Fruit fly (Drosophila melanogaster): ENCODE results near the gene CG34031.

Gene CG34031

dm6 chr3L:23174146-23174545 is at the start of gene CG34031:
Gene CG34031, plus strand, starts transcription at chr3L:23174446.
- TF ChIP-seq CG13204 (GFP tag; optimal IDR thresholded peaks at IDR 0.05): no peak
- TF ChIP-seq CG14655 (GFP tag; optimal IDR thresholded peaks at IDR 0.05): no peak
- TF ChIP-seq CG17806 (tag; optimal IDR thresholded peaks at IDR 0.05): no peak
- no peak for TF ChIP-seq CG4496 (GFP tag; IDR thresholded peaks at IDR 0.05)
- TF ChIP-seq CG8159 (tag; optimal IDR thresholded peaks at IDR 0.05): no peak
- no peak for TF ChIP-seq CG10348 (GFP tag; IDR thresholded peaks at IDR 0.05)

DNA sequence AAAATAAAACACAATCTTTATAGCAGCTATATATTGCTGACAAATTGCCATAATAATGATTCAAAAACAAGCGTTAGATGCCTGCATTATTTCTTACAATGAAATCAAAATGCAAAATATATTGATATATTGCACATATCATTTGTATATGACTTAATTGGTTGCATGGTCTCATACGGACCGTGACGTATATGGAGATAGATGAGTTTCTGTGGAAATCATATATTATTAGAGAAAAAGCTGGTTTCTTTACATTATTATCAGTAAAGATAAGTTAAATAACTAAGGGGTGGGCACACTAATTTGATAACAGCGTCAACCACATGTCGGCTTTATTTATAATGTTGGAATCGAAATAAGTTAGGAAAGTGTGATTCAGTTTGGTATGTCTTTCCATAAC is 48.5 kb upstream of the CG34031 start, which contains the start of gene CG33217:
TSS of gene CG33217 (plus strand) at position 290 of the 400 bp plus-strand sequence.
- TF ChIP-seq CG12605 (GFP tag; IDR thresholded peaks at IDR 0.05) (no peak), CG14655 (GFP tag; optimal IDR thresholded peaks at IDR 0.05) (peak; percentile 11), CG34367 (tag; optimal IDR thresholded peaks at IDR 0.05) (peak; percentile 28), CG8301 (tag; optimal IDR thresholded peaks at IDR 0.05) (no peak), CG4496 (GFP tag; IDR thresholded peaks at IDR 0.05) (no peak), Snoo (tag; optimal IDR thresholded peaks at IDR 0.05) (no peak), CG8159 (tag; optimal IDR thresholded peaks at IDR 0.05) (peak; percentile 32), Pif1B (GFP tag; optimal IDR thresholded peaks at IDR 0.05) (no peak), D1 (tag; optimal IDR thresholded peaks at IDR 0.05) (no peak)

DNA sequence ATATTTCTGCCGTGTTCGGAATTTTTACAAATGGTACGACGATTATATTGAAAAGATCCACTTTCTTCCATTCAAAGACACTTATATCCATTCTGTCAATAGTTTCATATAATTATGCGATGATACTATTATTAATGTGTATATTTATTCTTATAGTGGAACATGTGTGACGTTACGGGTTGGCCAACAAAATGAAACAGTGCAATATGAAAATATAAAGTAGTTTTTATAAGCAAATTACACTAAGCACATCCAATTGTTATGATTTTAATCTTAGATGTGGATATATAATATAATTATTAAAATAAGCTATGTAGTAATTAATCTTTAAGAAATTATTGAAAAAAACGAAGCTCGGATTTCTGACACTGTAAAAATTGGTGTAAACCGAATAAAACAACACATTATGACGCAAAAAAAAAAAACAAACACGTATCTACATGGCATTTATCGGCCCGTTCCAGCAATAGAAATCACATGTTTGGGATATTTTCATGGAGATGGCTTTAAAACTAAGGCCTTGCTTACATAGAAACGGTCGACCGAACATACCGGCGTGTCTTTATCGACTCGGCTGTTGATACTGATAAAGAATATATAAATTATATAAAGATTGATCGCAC is 23.8 kb upstream of the CG34031 start, which contains the start of gene Vps11:
TSS of gene Vps11 (minus strand) at position 203 of the 623 bp plus-strand sequence.
- TF ChIP-seq CG10348 (GFP tag; IDR thresholded peaks at IDR 0.05) (no peak), CG13204 (GFP tag; optimal IDR thresholded peaks at IDR 0.05) (no peak), CG17806 (tag; optimal IDR thresholded peaks at IDR 0.05) (no peak), CG12605 (GFP tag; IDR thresholded peaks at IDR 0.05) (no peak), rn (GFP tag; IDR thresholded peaks at IDR 0.05) (no peak), CG8301 (tag; optimal IDR thresholded peaks at IDR 0.05) (no peak), CG34367 (tag; optimal IDR thresholded peaks at IDR 0.05) (no peak), CG32121 (GFP tag; IDR thresholded peaks at IDR 0.05) (no peak), Pif1B (GFP tag; optimal IDR thresholded peaks at IDR 0.05) (no peak), CG4496 (GFP tag; IDR thresholded peaks at IDR 0.05) (no peak), CG14655 (GFP tag; optimal IDR thresholded peaks at IDR 0.05) (no peak), CG15710 (tag; optimal IDR thresholded peaks at IDR 0.05) (no peak), gl (tag; optimal IDR thresholded peaks at IDR 0.05) (no peak), Pif1A (GFP tag; optimal IDR thresholded peaks at IDR 0.05) (no peak), Snoo (tag; optimal IDR thresholded peaks at IDR 0.05) (no peak), EcR (GFP tag; optimal IDR thresholded peaks at IDR 0.05) (no peak), D1 (tag; optimal IDR thresholded peaks at IDR 0.05) (no peak), fd96Ca (GFP tag; IDR thresholded peaks at IDR 0.05) (no peak), CG8159 (tag; optimal IDR thresholded peaks at IDR 0.05) (no peak), Ets98B (GFP tag; IDR thresholded peaks at IDR 0.05) (no peak)

dm6 chr3L:23206424-23206823 is 32.2 kb downstream of the CG34031 start, which contains the start of gene nAChRalpha4:
Gene nAChRalpha4, plus strand, starts transcription at chr3L:23206669.
- TF ChIP-seq CG34367 (tag; optimal IDR thresholded peaks at IDR 0.05) (no peak), Ets98B (GFP tag; IDR thresholded peaks at IDR 0.05) (no peak), CG4496 (GFP tag; IDR thresholded peaks at IDR 0.05) (no peak), CG9948 (tag; optimal IDR thresholded peaks at IDR 0.05) (no peak)

DNA sequence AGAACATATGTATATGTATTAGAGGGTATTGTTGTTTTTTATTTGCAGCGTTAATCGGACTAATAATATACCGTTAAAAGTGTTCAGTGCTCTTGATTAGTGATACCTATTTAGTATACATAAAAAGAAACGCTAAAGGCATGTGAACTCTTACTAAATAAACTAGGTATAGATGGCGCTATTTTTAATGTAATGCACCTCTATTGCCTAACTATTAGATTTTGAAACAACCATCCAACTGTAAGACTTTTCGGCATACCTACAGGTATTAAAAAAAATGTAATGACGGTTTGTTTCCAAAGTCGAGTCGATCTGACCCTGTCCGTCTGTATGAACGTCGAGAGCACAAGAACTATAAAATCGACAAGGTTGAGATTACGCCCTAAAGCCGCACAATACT is 32.8 kb downstream of the CG34031 start:
- TF ChIP-seq Snoo (tag; optimal IDR thresholded peaks at IDR 0.05) (no peak), Pif1B (GFP tag; optimal IDR thresholded peaks at IDR 0.05) (no peak), Pif1A (GFP tag; optimal IDR thresholded peaks at IDR 0.05) (no peak), CG32121 (GFP tag; IDR thresholded peaks at IDR 0.05) (no peak), Ets98B (GFP tag; IDR thresholded peaks at IDR 0.05) (no peak), CG10348 (GFP tag; IDR thresholded peaks at IDR 0.05) (no peak), fd96Ca (GFP tag; IDR thresholded peaks at IDR 0.05) (no peak), CG13204 (GFP tag; optimal IDR thresholded peaks at IDR 0.05) (no peak), CG8301 (tag; optimal IDR thresholded peaks at IDR 0.05) (no peak), CG12605 (GFP tag; IDR thresholded peaks at IDR 0.05) (no peak), CG34367 (tag; optimal IDR thresholded peaks at IDR 0.05) (no peak), CG8159 (tag; optimal IDR thresholded peaks at IDR 0.05) (no peak), CG15710 (tag; optimal IDR thresholded peaks at IDR 0.05) (no peak), CG9948 (tag; optimal IDR thresholded peaks at IDR 0.05) (no peak), D1 (tag; optimal IDR thresholded peaks at IDR 0.05) (no peak)

DNA sequence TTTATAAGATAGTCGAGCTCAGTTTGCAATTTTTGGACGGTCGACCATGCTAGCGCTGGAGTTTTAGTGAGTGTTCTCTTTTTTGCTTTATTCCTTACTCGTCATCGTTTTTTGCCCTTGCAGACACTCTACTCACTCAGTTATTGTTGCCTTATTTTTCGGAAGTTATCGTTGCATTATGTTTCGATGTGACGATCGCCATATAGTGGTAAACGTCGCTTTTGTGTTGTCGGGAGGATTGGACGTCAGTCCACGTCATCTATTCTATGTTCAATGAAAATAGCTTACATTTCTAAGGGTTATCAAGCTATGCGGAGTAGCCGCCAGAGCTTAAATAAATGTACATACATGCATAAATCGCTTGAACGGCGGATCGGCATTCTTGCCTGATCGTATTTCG is 39.9 kb downstream of the CG34031 start:
- TF ChIP-seq CG15710 (tag; optimal IDR thresholded peaks at IDR 0.05): no peak
- no peak for TF ChIP-seq fd96Ca (GFP tag; IDR thresholded peaks at IDR 0.05)
- no peak for TF ChIP-seq CG32121 (GFP tag; IDR thresholded peaks at IDR 0.05)
- TF ChIP-seq Ets98B (GFP tag; IDR thresholded peaks at IDR 0.05): no peak
- no peak for TF ChIP-seq gl (tag; optimal IDR thresholded peaks at IDR 0.05)
- no peak for TF ChIP-seq CG10348 (GFP tag; IDR thresholded peaks at IDR 0.05)
- no peak for TF ChIP-seq Snoo (tag; optimal IDR thresholded peaks at IDR 0.05)
- no peak for TF ChIP-seq CG8159 (tag; optimal IDR thresholded peaks at IDR 0.05)
- no peak for TF ChIP-seq CG9948 (tag; optimal IDR thresholded peaks at IDR 0.05)
- no peak for TF ChIP-seq CG8301 (tag; optimal IDR thresholded peaks at IDR 0.05)
- TF ChIP-seq CG17806 (tag; optimal IDR thresholded peaks at IDR 0.05): no peak
- TF ChIP-seq D1 (tag; optimal IDR thresholded peaks at IDR 0.05): no peak
- TF ChIP-seq CG12605 (GFP tag; IDR thresholded peaks at IDR 0.05): no peak
- no peak for TF ChIP-seq CG13204 (GFP tag; optimal IDR thresholded peaks at IDR 0.05)
- TF ChIP-seq CG4496 (GFP tag; IDR thresholded peaks at IDR 0.05): no peak
- TF ChIP-seq rn (GFP tag; IDR thresholded peaks at IDR 0.05): no peak

All from whole organism, pupa.